Worm (Caenorhabditis elegans) whole organism, midembryonic: ENCODE data around the gene T03D3.5.

Experiments
- T22C8.4 ChIP-seq: fragments of 200-800 bp; sonication (Bioruptor generic); IDR thresholded peaks from 2 replicates; pipeline ENCODE4 v1.3.6; 2022; ENCODE audit warnings: missing genetic modification characterization, missing compliant biosample characterization
- cog-1 ChIP-seq: sonication (generic microtip); optimal IDR thresholded peaks from 2 replicates; lab custom pipeline; 2016; ENCODE audit warnings: missing genetic modification characterization, missing compliant biosample characterization
- flt-1 ChIP-seq: fragments of 200-800 bp; sonication (Bioruptor generic); IDR thresholded peaks from 2 replicates; pipeline ENCODE4 v1.3.6; 2022; ENCODE audit warnings: missing genetic modification characterization, missing compliant biosample characterization
- klf-2 ChIP-seq: fragments of 200-800 bp; sonication (Bioruptor generic); conservative IDR thresholded peaks from 2 replicates; pipeline ENCODE4 v1.3.6; 2022; ENCODE audit warnings: missing genetic modification reagents, missing genetic modification characterization, missing compliant biosample characterization
- ztf-23 ChIP-seq: fragments of 200-800 bp; sonication (Bioruptor generic); IDR thresholded peaks from 2 replicates; pipeline ENCODE4 v1.3.6; 2022; ENCODE audit warnings: missing genetic modification reagents, missing genetic modification characterization, missing compliant biosample characterization

DNA sequence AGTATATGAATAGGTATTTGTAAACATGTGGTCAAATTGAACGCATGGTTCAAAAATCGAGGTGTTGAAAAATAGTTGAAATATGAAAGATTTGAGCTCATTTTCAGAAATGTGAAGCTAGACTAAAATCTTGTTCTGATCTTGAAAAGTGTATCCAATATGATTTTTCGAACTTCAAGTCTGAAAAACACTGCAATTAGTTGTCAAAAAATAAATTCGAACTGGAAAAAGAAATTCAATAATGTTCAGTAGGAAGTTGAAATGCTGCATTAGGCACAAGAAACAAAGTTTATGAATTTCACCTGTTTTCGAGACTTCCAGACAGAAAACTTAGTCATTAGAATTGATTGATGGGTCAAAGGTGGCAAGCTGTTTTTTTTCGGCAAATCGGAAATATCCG, 34.9 kb upstream of the T03D3.5 start, which contains the start of gene srh-270:
- TF ChIP-seq ztf-23: no peak
- no peak for TF ChIP-seq klf-2 (GFP tag; lab: Robert Waterston, UW)
- no peak for TF ChIP-seq cog-1 (tag; lab: Kevin White, UChicago)
- TF ChIP-seq flt-1 (GFP tag; lab: Robert Waterston, UW): no peak
- no peak for TF ChIP-seq T22C8.4
